Worm (Caenorhabditis elegans) whole organism, midembryonic: ENCODE measurements around the gene his-73.

Experiments
- T22C8.4 ChIP-seq: fragments of 200-800 bp; sonication (Bioruptor generic); IDR thresholded peaks from 2 replicates; pipeline ENCODE4 v1.3.6; 2022; ENCODE audit warnings: missing genetic modification characterization, missing compliant biosample characterization
- cog-1 ChIP-seq: sonication (generic microtip); optimal IDR thresholded peaks from 2 replicates; lab custom pipeline; 2016; ENCODE audit warnings: missing genetic modification characterization, missing compliant biosample characterization
- flt-1 ChIP-seq: fragments of 200-800 bp; sonication (Bioruptor generic); IDR thresholded peaks from 2 replicates; pipeline ENCODE4 v1.3.6; 2022; ENCODE audit warnings: missing genetic modification characterization, missing compliant biosample characterization
- klf-2 ChIP-seq: fragments of 200-800 bp; sonication (Bioruptor generic); conservative IDR thresholded peaks from 2 replicates; pipeline ENCODE4 v1.3.6; 2022; ENCODE audit warnings: missing genetic modification reagents, missing genetic modification characterization, missing compliant biosample characterization
- med-1 ChIP-seq: sonication (generic microtip); optimal IDR thresholded peaks from 2 replicates; lab custom pipeline; 2017; ENCODE audit warnings: missing genetic modification characterization, mild to moderate bottlenecking, missing compliant biosample characterization, antibody characterized with exemption, missing genetic modification reagents; ENCODE audit not compliant: insufficient read depth
- ref-1 ChIP-seq: fragments of 200-800 bp; sonication (Bioruptor generic); conservative IDR thresholded peaks from 2 replicates; pipeline ENCODE4 v1.3.6; 2022; ENCODE audit warnings: missing genetic modification reagents, missing genetic modification characterization, missing compliant biosample characterization
- tab-1 ChIP-seq: fragments of 200-800 bp; sonication (Bioruptor generic); IDR thresholded peaks from 2 replicates; pipeline ENCODE4 v1.3.6; 2022; ENCODE audit warnings: missing genetic modification characterization, missing compliant biosample characterization
- ztf-23 ChIP-seq: fragments of 200-800 bp; sonication (Bioruptor generic); IDR thresholded peaks from 2 replicates; pipeline ENCODE4 v1.3.6; 2022; ENCODE audit warnings: missing genetic modification reagents, missing genetic modification characterization, missing compliant biosample characterization
- ztf-29 ChIP-seq: fragments of 200-800 bp; sonication (Bioruptor generic); IDR thresholded peaks from 2 replicates; pipeline ENCODE4 v1.3.6; 2022; ENCODE audit warnings: missing genetic modification reagents, missing genetic modification characterization, missing compliant biosample characterization

his-73 gene

DNA sequence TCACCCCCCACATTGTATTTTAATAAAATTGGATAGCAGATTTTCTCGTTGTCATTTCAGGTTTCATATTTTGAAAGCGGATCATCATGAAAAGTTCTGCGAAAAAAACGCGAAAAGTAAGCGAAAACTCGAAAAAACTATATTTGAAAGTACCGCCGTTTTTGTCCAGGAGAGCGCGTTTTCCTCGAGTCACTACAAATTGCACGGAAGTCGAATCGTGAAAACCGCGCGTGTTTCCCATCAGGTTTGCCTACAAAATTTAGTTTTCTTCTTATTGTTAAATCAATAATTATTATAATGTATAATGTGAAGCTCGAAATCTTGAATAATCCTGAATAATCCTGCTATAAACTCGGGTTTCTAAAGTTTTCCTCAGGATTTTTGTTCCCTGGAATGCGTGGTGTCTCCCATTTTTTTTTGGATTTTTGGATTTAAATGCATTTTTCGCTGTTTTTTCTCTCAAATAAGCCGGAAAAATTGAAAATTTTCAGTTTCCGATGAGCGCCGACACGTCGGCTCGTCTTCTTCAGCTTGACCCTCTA, 16.2 kb downstream of the his-73 start, which contains the start of gene btf-1:
Gene btf-1 (plus strand): TSS at position 492 of the 542 bp plus-strand sequence.
- TF ChIP-seq tab-1 (GFP tag; lab: Robert Waterston, UW) (no peak), ztf-23 (GFP tag; lab: Robert Waterston, UW) (peak; percentile 67; the same call in 1 of the 2 replicates), klf-2 (GFP tag; lab: Robert Waterston, UW) (peak; percentile 49; the same call in 1 of the 2 replicates), flt-1 (GFP tag; lab: Robert Waterston, UW) (peak; percentile 49; the same call in 1 of the 2 replicates), cog-1 (peak; percentile 73), T22C8.4 (GFP tag; lab: Robert Waterston, UW) (no peak)

DNA sequence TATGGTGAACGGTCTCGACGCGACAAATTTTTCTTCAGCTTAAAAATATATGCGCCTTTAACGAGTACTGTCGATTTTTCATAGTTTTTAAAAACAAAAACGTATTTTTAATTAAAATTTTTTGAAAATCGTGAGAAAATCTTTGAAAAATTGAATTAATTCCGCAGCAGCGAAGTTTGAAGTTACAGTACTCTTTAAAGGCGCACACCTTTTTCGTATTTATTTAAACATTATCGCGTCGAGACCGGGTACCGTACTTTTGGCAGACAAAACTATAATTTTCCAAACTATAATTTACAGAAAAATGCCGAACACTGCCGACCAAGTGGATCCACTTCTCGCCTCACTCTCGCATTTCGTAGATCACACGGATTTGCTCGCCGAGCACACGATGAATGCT, 32.3 kb downstream of the his-73 start, which contains the start of gene F15D4.2:
Gene F15D4.2 (plus strand): TSS at position 301 of the 400 bp plus-strand sequence.
- TF ChIP-seq ztf-29 (GFP tag; lab: Robert Waterston, UW) (no peak), cog-1 (no peak), klf-2 (GFP tag; lab: Robert Waterston, UW) (no peak), med-1 (GFP tag; lab: Kevin White, UChicago) (no peak), ref-1 (GFP tag; lab: Robert Waterston, UW) (no peak), T22C8.4 (GFP tag; lab: Robert Waterston, UW) (no peak), flt-1 (GFP tag; lab: Robert Waterston, UW) (no peak)

DNA sequence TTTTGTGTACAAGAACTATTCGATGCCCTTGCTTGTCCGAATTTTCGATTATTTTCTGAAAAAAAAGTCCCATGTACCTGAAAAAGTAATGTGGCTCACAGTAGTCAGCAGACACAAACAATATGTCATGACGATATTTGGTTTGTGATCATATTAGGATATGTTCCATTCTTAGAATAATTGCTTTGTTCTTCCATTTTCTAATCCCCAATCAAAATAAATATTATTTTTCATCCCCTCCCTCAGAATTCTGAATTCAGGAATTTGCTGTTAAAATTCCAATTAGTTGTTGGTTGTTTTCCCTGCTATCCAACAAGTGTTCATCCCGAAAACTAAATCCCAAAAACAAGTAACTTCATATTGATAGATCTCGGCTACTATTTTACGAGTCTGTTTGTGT, 35.9 kb downstream of the his-73 start:
- TF ChIP-seq cog-1 (no peak), klf-2 (GFP tag; lab: Robert Waterston, UW) (no peak), tab-1 (GFP tag; lab: Robert Waterston, UW) (no peak), T22C8.4 (GFP tag; lab: Robert Waterston, UW) (no peak), ztf-23 (GFP tag; lab: Robert Waterston, UW) (no peak), med-1 (GFP tag; lab: Kevin White, UChicago) (no peak), ref-1 (GFP tag; lab: Robert Waterston, UW) (no peak), flt-1 (GFP tag; lab: Robert Waterston, UW) (no peak), ztf-29 (GFP tag; lab: Robert Waterston, UW) (no peak)

DNA sequence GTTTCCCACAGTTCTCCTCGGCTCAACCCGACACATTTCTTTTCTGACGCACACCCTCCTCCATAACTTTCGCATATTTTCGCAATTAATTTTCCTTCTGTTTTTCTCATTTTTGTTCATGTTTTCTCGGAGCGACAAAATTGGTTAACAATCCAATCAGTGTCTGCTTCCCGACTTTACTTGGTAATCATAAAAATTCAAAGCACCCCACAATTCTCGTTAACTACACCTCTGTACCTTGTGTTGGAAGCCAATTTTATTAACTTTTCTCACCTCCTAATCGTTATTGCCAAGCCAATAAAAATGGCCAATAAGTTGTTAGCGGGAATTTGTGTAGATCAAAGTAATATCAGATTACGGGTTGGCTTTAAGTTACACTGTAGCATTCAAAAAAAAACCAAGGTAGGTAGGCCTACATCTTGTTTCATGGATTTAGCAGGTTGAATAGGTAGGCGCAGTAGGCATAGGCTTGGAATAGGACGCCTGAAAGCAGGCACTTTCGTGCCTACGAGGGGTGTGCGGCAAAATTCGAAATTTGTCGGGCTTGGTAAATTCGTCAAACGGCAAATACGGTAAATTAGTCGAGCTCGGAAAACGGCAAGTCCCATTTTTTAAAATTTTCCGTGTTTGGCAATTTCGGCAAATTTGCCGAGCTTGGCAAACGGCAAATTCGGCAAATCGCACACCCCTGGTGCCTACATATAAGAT, 47.1 kb downstream of the his-73 start:
- TF ChIP-seq cog-1 (no peak), T22C8.4 (GFP tag; lab: Robert Waterston, UW) (no peak), ref-1 (GFP tag; lab: Robert Waterston, UW) (no peak), ztf-23 (GFP tag; lab: Robert Waterston, UW) (no peak), klf-2 (GFP tag; lab: Robert Waterston, UW) (no peak), med-1 (GFP tag; lab: Kevin White, UChicago) (no peak), flt-1 (GFP tag; lab: Robert Waterston, UW) (no peak)
